Fruit fly (Drosophila melanogaster) whole organism: ENCODE measurements around the gene CG9016.

Source experiments
- Dll ChIP-seq: fragments of >200 bp; optimal IDR thresholded peaks from 2 replicates; lab custom pipeline; 2017
- pan ChIP-seq: fragments of >200 bp; optimal IDR thresholded peaks from 2 replicates; lab custom pipeline; 2017
- psq ChIP-seq: fragments of >200 bp; optimal IDR thresholded peaks from 2 replicates; lab custom pipeline; 2017
- usp ChIP-seq: fragments of >200 bp; optimal IDR thresholded peaks from 2 replicates; lab custom pipeline; 2017; ENCODE audit warnings: missing biosample characterization, missing genetic modification characterization, mixed read lengths

- no peak for TF ChIP-seq pan (lab: Kevin White, UChicago)
- TF ChIP-seq Dll (lab: Kevin White, UChicago), result no peak
- TF ChIP-seq psq (lab: Kevin White, UChicago), result no peak
- TF ChIP-seq usp, result no peak
Measured at dm6 chr2L:5901553-5901952, 21.9 kb downstream of the CG9016 start.
